Worm (Caenorhabditis elegans): ENCODE measurements around the gene slc-17.4.

The slc-17.4 gene

DNA sequence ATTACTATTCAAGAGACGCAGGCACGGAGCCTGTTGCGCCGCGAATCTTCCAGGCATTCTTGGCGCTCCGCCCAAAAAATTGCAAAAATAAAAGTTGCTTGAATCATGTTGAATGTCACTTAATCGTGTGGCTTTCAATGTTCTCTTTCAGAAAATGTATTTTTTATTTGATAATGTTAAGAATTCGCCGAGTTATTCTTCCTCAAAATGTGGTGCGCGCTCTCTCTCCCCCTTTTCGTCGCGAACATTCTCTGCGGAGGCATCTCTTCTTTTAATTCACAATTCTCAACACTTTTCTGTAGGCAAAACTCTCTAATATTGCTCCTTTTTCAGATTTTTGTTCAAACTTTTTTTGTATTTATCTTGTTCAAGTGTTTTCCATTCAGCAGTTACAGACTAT, 13.2 kb downstream of the slc-17.4 start:
- TF ChIP-seq elt-1 (tag; optimal IDR thresholded peaks at IDR 0.05) (peak; percentile 42), pqm-1 (tag; optimal IDR thresholded peaks at IDR 0.05) (peak; percentile 92), nhr-11 (tag; optimal IDR thresholded peaks at IDR 0.05) (peak; percentile 98), ama-1 (optimal IDR thresholded peaks at IDR 0.05) (peak; percentile 87), lin-39 (tag; optimal IDR thresholded peaks at IDR 0.05) (peak; percentile 91), nhr-43 (tag; optimal IDR thresholded peaks at IDR 0.05; ENCODE audit: poor library complexity, severe bottlenecking) (peak; percentile 76), nhr-12 (tag; optimal IDR thresholded peaks at IDR 0.05) (no peak), ceh-16 (tag; optimal IDR thresholded peaks at IDR 0.05) (peak; percentile 3), nhr-77 (tag; optimal IDR thresholded peaks at IDR 0.05) (peak; percentile 86), elt-3 (tag; optimal IDR thresholded peaks at IDR 0.05) (peak in 1 of 3 experiments; percentile 87), snpc-4 (tag; optimal IDR thresholded peaks at IDR 0.05) (peak; percentile 78), R02D3.7 (tag; optimal IDR thresholded peaks at IDR 0.05) (peak; percentile 80), nhr-28 (tag; optimal IDR thresholded peaks at IDR 0.05) (no peak), ceh-82 (tag; optimal IDR thresholded peaks at IDR 0.05) (peak; percentile 88), nhr-76 (tag; optimal IDR thresholded peaks at IDR 0.05) (peak; percentile 73), daf-12 (tag; optimal IDR thresholded peaks at IDR 0.05) (peak; percentile 68), unc-62 (GFP tag; optimal IDR thresholded peaks at IDR 0.05) (peak; percentile 81), egl-5 (tag; optimal IDR thresholded peaks at IDR 0.05) (peak; percentile 97), nhr-25 (tag; optimal IDR thresholded peaks at IDR 0.05) (peak; percentile 89), fkh-10 (GFP tag; optimal IDR thresholded peaks at IDR 0.05) (peak; percentile 100), lsy-12 (tag; optimal IDR thresholded peaks at IDR 0.05) (peak; percentile 100), nhr-23 (tag; optimal IDR thresholded peaks at IDR 0.05) (peak; percentile 98), aly-2 (tag; optimal IDR thresholded peaks at IDR 0.05) (no peak), fkh-2 (tag; optimal IDR thresholded peaks at IDR 0.05) (no peak), sea-2 (GFP tag; optimal IDR thresholded peaks at IDR 0.05) (peak; percentile 37), skn-1 (tag; optimal IDR thresholded peaks at IDR 0.05) (peak; percentile 86), ceh-28 (tag; optimal IDR thresholded peaks at IDR 0.05) (peak; percentile 89), ZK546.5 (tag; optimal IDR thresholded peaks at IDR 0.05) (peak; percentile 49), tbx-2 (tag; optimal IDR thresholded peaks at IDR 0.05) (peak; percentile 93), ztf-4 (tag; optimal IDR thresholded peaks at IDR 0.05) (peak; percentile 86), elt-2 (tag; optimal IDR thresholded peaks at IDR 0.05) (peak; percentile 83), jun-1 (tag; optimal IDR thresholded peaks at IDR 0.05) (peak; percentile 97), ceh-9 (tag; optimal IDR thresholded peaks at IDR 0.05) (no peak), nhr-237 (tag; optimal IDR thresholded peaks at IDR 0.05) (peak; percentile 50), ztf-11 (tag; optimal IDR thresholded peaks at IDR 0.05) (no peak), nhr-67 (tag; optimal IDR thresholded peaks at IDR 0.05) (peak; percentile 22), pha-4 (tag; optimal IDR thresholded peaks at IDR 0.05) (peak; percentile 96), eor-1 (tag; optimal IDR thresholded peaks at IDR 0.05) (peak; percentile 79 to 89), fos-1 (tag; optimal IDR thresholded peaks at IDR 0.05) (peak; percentile 91), lin-15B (tag; optimal IDR thresholded peaks at IDR 0.05) (peak; percentile 88), hmg-11 (tag; optimal IDR thresholded peaks at IDR 0.05) (peak; percentile 90), zag-1 (tag; optimal IDR thresholded peaks at IDR 0.05) (peak; percentile 34), egl-27 (tag; optimal IDR thresholded peaks at IDR 0.05) (peak; percentile 64), nfya-1 (tag; optimal IDR thresholded peaks at IDR 0.05; ENCODE audit: insufficient read depth) (peak; percentile 94), mml-1 (tag; optimal IDR thresholded peaks at IDR 0.05) (no peak), unc-39 (tag; optimal IDR thresholded peaks at IDR 0.05) (no peak), mdl-1 (tag; optimal IDR thresholded peaks at IDR 0.05) (peak; percentile 31)
